Worm (Caenorhabditis elegans) whole organism, L4 larva: ENCODE results near the gene egl-10.

Experiments
- F37D6.2 ChIP-seq: sonication (generic microtip); optimal IDR thresholded peaks from 2 replicates; lab custom pipeline; 2016; ENCODE audit warnings: mild to moderate bottlenecking, missing genetic modification characterization, missing compliant biosample characterization
- F44E2.7 ChIP-seq: fragments of 200-800 bp; sonication (Bioruptor generic); IDR thresholded peaks from 2 replicates; pipeline ENCODE4 v2.1.2; 2022; ENCODE audit warnings: missing genetic modification characterization, missing compliant biosample characterization
- R02D3.7 ChIP-seq: fragments of 150-350 bp; sonication (generic microtip); optimal IDR thresholded peaks from 3 replicates; lab custom pipeline; 2014; ENCODE audit warnings: missing biosample characterization, missing genetic modification characterization
- T20F7.1 ChIP-seq: fragments of 200-800 bp; sonication (Bioruptor generic); optimal IDR thresholded peaks from 2 replicates; lab custom pipeline; 2018; ENCODE audit warnings: mild to moderate bottlenecking, missing genetic modification characterization, missing compliant biosample characterization
- T26A8.4 ChIP-seq: fragments of 200-800 bp; sonication (Bioruptor generic); IDR thresholded peaks from 2 replicates; pipeline ENCODE4 v1.3.6; 2022; ENCODE audit warnings: missing genetic modification characterization, missing compliant biosample characterization
- Y48G9A.11 ChIP-seq: fragments of 200-800 bp; sonication (Bioruptor generic); IDR thresholded peaks from 2 replicates; pipeline ENCODE4 v1.3.6; 2022; ENCODE audit warnings: missing genetic modification reagents, missing genetic modification characterization, missing compliant biosample characterization
- Y5F2A.4 ChIP-seq: fragments of 200-800 bp; sonication (Bioruptor generic); optimal IDR thresholded peaks from 2 replicates; lab custom pipeline; 2018; ENCODE audit warnings: mild to moderate bottlenecking, missing genetic modification characterization, missing compliant biosample characterization
- aly-2 ChIP-seq: sonication (generic microtip); optimal IDR thresholded peaks from 2 replicates; lab custom pipeline; 2018; ENCODE audit warnings: missing biosample characterization, missing genetic modification characterization
- arid-1 ChIP-seq: fragments of 200-800 bp; sonication (Bioruptor generic); conservative IDR thresholded peaks from 2 replicates; pipeline ENCODE4 v1.3.6; 2022; ENCODE audit warnings: missing genetic modification reagents, missing genetic modification characterization, missing compliant biosample characterization
- ceh-20 ChIP-seq: fragments of 200-800 bp; sonication (Bioruptor generic); IDR thresholded peaks from 2 replicates; pipeline ENCODE4 v1.3.6; 2022; ENCODE audit warnings: missing genetic modification reagents, missing genetic modification characterization, missing compliant biosample characterization
- ceh-44 ChIP-seq: fragments of 200-800 bp; sonication (Bioruptor generic); IDR thresholded peaks from 2 replicates; pipeline ENCODE4 v1.3.6; 2022; ENCODE audit warnings: missing genetic modification reagents, missing genetic modification characterization, missing compliant biosample characterization
- daf-12 ChIP-seq: fragments of 150-350 bp; optimal IDR thresholded peaks from 2 replicates; lab custom pipeline; 2014; ENCODE audit warnings: missing biosample characterization, missing genetic modification reagents, missing genetic modification characterization
- dpl-1 ChIP-seq: fragments of 150-350 bp; optimal IDR thresholded peaks from 2 replicates; lab custom pipeline; 2014; ENCODE audit warnings: missing biosample characterization, missing genetic modification reagents, missing genetic modification characterization
- duxl-1 ChIP-seq: sonication (generic microtip); optimal IDR thresholded peaks from 2 replicates; lab custom pipeline; 2016; ENCODE audit warnings: mild to moderate bottlenecking, missing genetic modification characterization, moderate library complexity, missing compliant biosample characterization; ENCODE audit not compliant: poor library complexity
- dve-1 ChIP-seq: sonication (generic microtip); optimal IDR thresholded peaks from 2 replicates; lab custom pipeline; 2017; ENCODE audit warnings: antibody characterized with exemption, mild to moderate bottlenecking, missing genetic modification characterization, missing compliant biosample characterization; ENCODE audit not compliant: insufficient read depth
- hmg-1.1 ChIP-seq: fragments of 200-800 bp; sonication (Bioruptor generic); IDR thresholded peaks from 2 replicates; pipeline ENCODE4 v1.3.6; 2022; ENCODE audit warnings: missing genetic modification reagents, missing genetic modification characterization, missing compliant biosample characterization
- lin-13 ChIP-seq: fragments of 150-350 bp; optimal IDR thresholded peaks from 2 replicates; lab custom pipeline; 2014; ENCODE audit warnings: missing biosample characterization, missing genetic modification reagents, missing genetic modification characterization
- lin-15B ChIP-seq: fragments of 150-350 bp; sonication (generic microtip); optimal IDR thresholded peaks from 3 replicates; lab custom pipeline; 2014; ENCODE audit warnings: missing biosample characterization, missing genetic modification characterization
- lin-29 ChIP-seq: fragments of 200-800 bp; sonication (Bioruptor generic); IDR thresholded peaks from 2 replicates; pipeline ENCODE4 v1.3.6; 2022; ENCODE audit warnings: missing genetic modification reagents, missing genetic modification characterization, missing compliant biosample characterization
- lin-38 ChIP-seq: fragments of 200-800 bp; sonication (Bioruptor generic); IDR thresholded peaks from 2 replicates; pipeline ENCODE4 v1.3.6; 2022; ENCODE audit warnings: missing genetic modification reagents, missing genetic modification characterization, missing compliant biosample characterization
- lir-3 ChIP-seq: sonication (generic microtip); optimal IDR thresholded peaks from 2 replicates; lab custom pipeline; 2016; ENCODE audit warnings: mild to moderate bottlenecking, missing genetic modification characterization, missing compliant biosample characterization
- lsy-2 ChIP-seq, 2 experiments: fragments of 150-350 bp in 1 of 2; sonication (generic microtip) in 1 of 2; optimal IDR thresholded peaks; 2 replicates each; lab custom pipeline; 2014 to 2017; ENCODE audit warnings: missing biosample characterization in 2 of 2, missing genetic modification characterization in 2 of 2
- madf-9 ChIP-seq: fragments of 200-800 bp; sonication (Bioruptor generic); conservative IDR thresholded peaks from 2 replicates; pipeline ENCODE4 v1.3.6; 2022; ENCODE audit warnings: missing genetic modification reagents, missing genetic modification characterization, missing compliant biosample characterization
- mdt-29 ChIP-seq: fragments of 200-800 bp; sonication (Bioruptor generic); IDR thresholded peaks from 2 replicates; pipeline ENCODE4 v1.3.6; 2022; ENCODE audit warnings: missing genetic modification reagents, missing genetic modification characterization, missing compliant biosample characterization
- mep-1 ChIP-seq: fragments of 150-350 bp; sonication (generic microtip); optimal IDR thresholded peaks from 3 replicates; lab custom pipeline; 2014; ENCODE audit warnings: missing biosample characterization, missing genetic modification characterization
- mes-2 ChIP-seq: sonication (generic microtip); optimal IDR thresholded peaks from 2 replicates; lab custom pipeline; 2016; ENCODE audit warnings: missing genotype, mild to moderate bottlenecking, missing genetic modification characterization, missing compliant biosample characterization; ENCODE audit not compliant: poor library complexity, severe bottlenecking
- mxl-2 ChIP-seq: fragments of 200-800 bp; sonication (Bioruptor generic); conservative IDR thresholded peaks from 2 replicates; pipeline ENCODE4 v1.3.6; 2022; ENCODE audit warnings: missing genetic modification reagents, missing genetic modification characterization, missing compliant biosample characterization
- nhr-102 ChIP-seq: sonication (generic microtip); optimal IDR thresholded peaks from 2 replicates; lab custom pipeline; 2016; ENCODE audit warnings: mild to moderate bottlenecking, missing genetic modification characterization, moderate library complexity, missing compliant biosample characterization
- nhr-11 ChIP-seq: fragments of 150-350 bp; optimal IDR thresholded peaks from 2 replicates; lab custom pipeline; 2014; ENCODE audit warnings: missing biosample characterization, missing genetic modification characterization
- nhr-41 ChIP-seq: fragments of 200-800 bp; sonication (Bioruptor generic); IDR thresholded peaks from 2 replicates; pipeline ENCODE4 v1.3.6; 2022; ENCODE audit warnings: missing genetic modification reagents, missing genetic modification characterization, missing compliant biosample characterization
- nhr-42 ChIP-seq: fragments of 200-800 bp; sonication (Bioruptor generic); IDR thresholded peaks from 2 replicates; pipeline ENCODE4 v1.3.6; 2022; ENCODE audit warnings: missing genetic modification characterization, missing compliant biosample characterization
- nhr-6 ChIP-seq: fragments of 150-350 bp; optimal IDR thresholded peaks from 2 replicates; lab custom pipeline; 2014; ENCODE audit warnings: missing biosample characterization, missing genetic modification characterization
- nhr-76 ChIP-seq: fragments of 150-350 bp; optimal IDR thresholded peaks from 2 replicates; lab custom pipeline; 2014; ENCODE audit warnings: missing biosample characterization, missing genetic modification characterization
- nhr-77 ChIP-seq: fragments of 150-350 bp; optimal IDR thresholded peaks from 2 replicates; lab custom pipeline; 2014; ENCODE audit warnings: missing biosample characterization, missing genetic modification characterization
- sdz-12 ChIP-seq: fragments of 200-800 bp; sonication (Bioruptor generic); optimal IDR thresholded peaks from 2 replicates; lab custom pipeline; 2018; ENCODE audit warnings: mild to moderate bottlenecking, missing genetic modification characterization, missing compliant biosample characterization
- skn-1 ChIP-seq: fragments of 150-350 bp; optimal IDR thresholded peaks from 2 replicates; lab custom pipeline; 2014; ENCODE audit warnings: missing biosample characterization, missing genetic modification characterization
- snpc-1.2 ChIP-seq: fragments of 200-800 bp; sonication (Bioruptor generic); IDR thresholded peaks from 2 replicates; pipeline ENCODE4 v1.3.6; 2022; ENCODE audit warnings: missing genetic modification reagents, missing genetic modification characterization, missing compliant biosample characterization
- spr-3 ChIP-seq: fragments of 200-800 bp; sonication (Bioruptor generic); optimal IDR thresholded peaks from 2 replicates; lab custom pipeline; 2018; ENCODE audit warnings: mild to moderate bottlenecking, missing genetic modification characterization, missing compliant biosample characterization
- tag-97 ChIP-seq: fragments of 200-800 bp; sonication (Bioruptor generic); IDR thresholded peaks from 2 replicates; pipeline ENCODE4 v1.3.6; 2022; ENCODE audit warnings: missing genetic modification characterization, missing compliant biosample characterization
- tra-1 ChIP-seq: fragments of 200-800 bp; sonication (Bioruptor generic); IDR thresholded peaks from 2 replicates; pipeline ENCODE4 v1.3.6; 2022; ENCODE audit warnings: missing genetic modification reagents, missing genetic modification characterization, missing compliant biosample characterization
- unc-62 ChIP-seq, 3 experiments: fragments of 150-350 bp in 1 of 3; sonication (generic microtip); optimal IDR thresholded peaks in 2 of 3; peaks in 1 of 3; 1 replicate in 1 of 3; 2 replicates in 2 of 3; lab custom pipeline; 2014 to 2017; ENCODE audit warnings: missing biosample characterization in 3 of 3, missing genetic modification characterization in 3 of 3, missing genetic modification reagents in 3 of 3, missing genotype in 1 of 3
- vab-7 ChIP-seq: fragments of 200-800 bp; sonication (Bioruptor generic); IDR thresholded peaks from 2 replicates; pipeline ENCODE4 v1.3.6; 2022; ENCODE audit warnings: missing genetic modification reagents, missing genetic modification characterization, missing compliant biosample characterization
- zfp-2 ChIP-seq: sonication (generic microtip); optimal IDR thresholded peaks from 2 replicates; lab custom pipeline; 2016; ENCODE audit warnings: mild to moderate bottlenecking, missing genetic modification characterization, missing compliant biosample characterization
- zip-11 ChIP-seq: fragments of 200-800 bp; sonication (Bioruptor generic); IDR thresholded peaks from 2 replicates; pipeline ENCODE4 v1.3.6; 2022; ENCODE audit warnings: missing genetic modification characterization, missing compliant biosample characterization
- ztf-11 ChIP-seq: fragments of 150-350 bp; optimal IDR thresholded peaks from 2 replicates; lab custom pipeline; 2014; ENCODE audit warnings: missing biosample characterization, missing genetic modification characterization

Gene egl-10

ce11 chrV:12497725-12498263 is 35.0 kb upstream of the egl-10 start, which contains the start of the genes W04D2.4 and rbm-25 (continued):
- TF ChIP-seq nhr-77 (peak; percentile 20), tag-97 (GFP tag; lab: Robert Waterston, UW) (no peak), zip-11 (GFP tag; lab: Robert Waterston, UW) (no peak), T20F7.1 (GFP tag; lab: Kevin White, UChicago) (peak; percentile 80), mes-2 (peak; percentile 89), skn-1 (tag; lab: Kevin White, UChicago) (no peak), dpl-1 (GFP tag; lab: Kevin White, UChicago) (peak; percentile 81), lin-29 (no peak), T26A8.4 (peak; percentile 69), nhr-6 (tag; lab: Kevin White, UChicago) (peak; percentile 86)

ce11 chrV:12494522-12494921 is 31.7 kb upstream of the egl-10 start, which contains the start of gene mrps-11:
mrps-11 (minus strand) TSS chrV:12494622.
- TF ChIP-seq nhr-42 (no peak), lir-3 (tag; lab: Kevin White, UChicago) (no peak), lsy-2 (tag; optimal IDR thresholded peaks at IDR 0.05; lab: Kevin White, UChicago) (no peak)

ce11 chrV:12491070-12491643 is 28.3 kb upstream of the egl-10 start:
- peak; percentile 72; the same call in 1 of the 2 replicates for TF ChIP-seq nhr-41 (GFP tag; lab: Robert Waterston, UW)
- peak; percentile 76 for TF ChIP-seq arid-1 (GFP tag; lab: Robert Waterston, UW)
- TF ChIP-seq nhr-76 = no peak
- peak; percentile 58; the same call in 1 of the 2 replicates for TF ChIP-seq mdt-29
- peak; percentile 5 for TF ChIP-seq spr-3 (GFP tag; lab: Kevin White, UChicago)
- no peak for TF ChIP-seq unc-62 (GFP tag; optimal IDR thresholded peaks at IDR 0.05 in 1 of 2; lab: Kevin White, UChicago)
- TF ChIP-seq unc-62 (tag; optimal IDR thresholded peaks at IDR 0.05; lab: Kevin White, UChicago) = no peak
- TF ChIP-seq lin-38 (GFP tag; lab: Robert Waterston, UW) = peak; percentile 68
- TF ChIP-seq F44E2.7 (GFP tag; lab: Robert Waterston, UW) = no peak
- no peak for TF ChIP-seq F37D6.2
- TF ChIP-seq Y48G9A.11 (GFP tag; lab: Robert Waterston, UW) = peak; percentile 92
- TF ChIP-seq sdz-12 = no peak
- TF ChIP-seq nhr-11 (tag; lab: Kevin White, UChicago) = no peak
- peak; percentile 92 for TF ChIP-seq dve-1 (tag; lab: Kevin White, UChicago)
- peak; percentile 85 for TF ChIP-seq nhr-102
- no peak for TF ChIP-seq mxl-2
- TF ChIP-seq mep-1 (tag; lab: Kevin White, UChicago) = peak; percentile 84
- TF ChIP-seq R02D3.7 = no peak
- TF ChIP-seq lsy-2 (tag; optimal IDR thresholded peaks at IDR 0.05; lab: Kevin White, UChicago) = peak in 1 of 2 experiments; percentile 68
- TF ChIP-seq aly-2 (tag; lab: Kevin White, UChicago) = no peak
- no peak for TF ChIP-seq madf-9 (GFP tag; lab: Robert Waterston, UW)
- no peak for TF ChIP-seq lin-15B (tag; lab: Kevin White, UChicago)
- peak; percentile 63; the same call in 1 of the 2 replicates for TF ChIP-seq hmg-1.1
- TF ChIP-seq nhr-42 = peak; percentile 75
- TF ChIP-seq mes-2 = peak; percentile 90
- TF ChIP-seq Y5F2A.4 (GFP tag; lab: Kevin White, UChicago) = no peak
- peak; percentile 55; the same call in 1 of the 2 replicates for TF ChIP-seq tra-1 (GFP tag; lab: Robert Waterston, UW)
- TF ChIP-seq lin-13 (GFP tag; lab: Kevin White, UChicago) = peak; percentile 74
- TF ChIP-seq vab-7 (GFP tag; lab: Robert Waterston, UW) = no peak
- no peak for TF ChIP-seq ztf-11 (tag; lab: Kevin White, UChicago)
- peak; percentile 24 for TF ChIP-seq nhr-77
- peak; percentile 90 for TF ChIP-seq snpc-1.2 (GFP tag; lab: Robert Waterston, UW)
- no peak for TF ChIP-seq daf-12 (tag; lab: Kevin White, UChicago)
- no peak for TF ChIP-seq ceh-20 (GFP tag; lab: Robert Waterston, UW)
- TF ChIP-seq ceh-44 = peak; percentile 88
- no peak for TF ChIP-seq zfp-2 (tag; lab: Kevin White, UChicago)
- peak; percentile 89 for TF ChIP-seq duxl-1 (tag; lab: Kevin White, UChicago)
